Worm (Caenorhabditis elegans) whole organism, L2 larva: ENCODE measurements around the gene F37B4.10.

Experiments
- F13H6.1 ChIP-seq: sonication (generic microtip); optimal IDR thresholded peaks from 2 replicates; lab custom pipeline; 2016; ENCODE audit warnings: missing genetic modification characterization, missing compliant biosample characterization
- ama-1 ChIP-seq: fragments of 150-350 bp; optimal IDR thresholded peaks from 2 replicates; lab custom pipeline; 2018; ENCODE audit warnings: inconsistent platforms
- lin-39 ChIP-seq: fragments of 150-350 bp; optimal IDR thresholded peaks from 2 replicates; lab custom pipeline; 2014; ENCODE audit warnings: missing biosample characterization, missing genetic modification reagents, missing genetic modification characterization
- nhr-23 ChIP-seq: fragments of 150-350 bp; optimal IDR thresholded peaks from 2 replicates; lab custom pipeline; 2014; ENCODE audit warnings: missing biosample characterization, missing genetic modification reagents, missing genetic modification characterization
- nhr-77 ChIP-seq: fragments of 150-350 bp; optimal IDR thresholded peaks from 2 replicates; lab custom pipeline; 2014; ENCODE audit warnings: missing biosample characterization, missing genetic modification characterization
- snpc-4 ChIP-seq: fragments of 150-350 bp; optimal IDR thresholded peaks from 2 replicates; lab custom pipeline; 2014; ENCODE audit warnings: missing biosample characterization, missing genetic modification characterization

DNA sequence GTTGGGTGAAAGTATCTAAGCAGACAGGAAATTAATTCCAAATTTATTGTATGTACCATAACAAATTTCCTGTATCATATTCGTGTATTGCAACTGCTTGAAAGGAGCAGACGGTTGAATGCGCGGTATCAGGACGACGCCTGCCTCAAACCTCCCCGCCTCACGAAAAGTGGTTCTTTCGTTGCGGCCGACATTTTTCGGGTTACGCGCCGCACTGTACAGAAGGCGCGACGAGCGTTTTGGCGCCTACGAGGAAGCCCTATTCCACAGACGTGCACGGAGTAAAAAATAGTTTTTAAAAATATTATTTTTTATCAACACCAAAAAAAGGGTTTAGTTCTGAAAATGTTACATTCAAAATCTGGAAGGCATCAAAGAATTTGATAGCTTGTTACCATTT is 42.7 kb upstream of the F37B4.10 start:
- TF ChIP-seq F13H6.1 (tag; lab: Kevin White, UChicago) = no peak
- TF ChIP-seq lin-39 (tag; lab: Kevin White, UChicago) = no peak
- no peak for TF ChIP-seq nhr-77 (tag; lab: Kevin White, UChicago)
- TF ChIP-seq nhr-23 = no peak
- no peak for TF ChIP-seq snpc-4 (tag; lab: Kevin White, UChicago)
- no peak for TF ChIP-seq ama-1 (lab: Kevin White, UChicago)
